Worm (Caenorhabditis elegans) whole organism, L3 larva: ENCODE measurements around the gene mec-9.

Experiments used
- aly-2 ChIP-seq: fragments of 150-350 bp; optimal IDR thresholded peaks from 2 replicates; lab custom pipeline; 2014; ENCODE audit warnings: missing biosample characterization, missing genetic modification characterization
- ama-1 ChIP-seq: fragments of 150-350 bp; optimal IDR thresholded peaks from 2 replicates; lab custom pipeline; 2018
- egl-5 ChIP-seq: fragments of 150-350 bp; optimal IDR thresholded peaks from 2 replicates; lab custom pipeline; 2017; ENCODE audit warnings: missing biosample characterization, missing genetic modification reagents, missing genetic modification characterization, inconsistent platforms
- mml-1 ChIP-seq: fragments of 150-350 bp; sonication (generic microtip); optimal IDR thresholded peaks from 3 replicates; lab custom pipeline; 2014; ENCODE audit warnings: missing biosample characterization, missing genetic modification characterization

- TF ChIP-seq egl-5 (tag; lab: Kevin White, UChicago) = no peak
- no peak for TF ChIP-seq mml-1 (tag; lab: Kevin White, UChicago)
- TF ChIP-seq aly-2 (tag; lab: Kevin White, UChicago) = no peak
- TF ChIP-seq ama-1 = no peak
Measured at ce11 chrV:9927954-9928353, 13.0 kb upstream of the mec-9 start.
